Worm (Caenorhabditis elegans) whole organism, L4 larva: ENCODE data around the gene K02G10.15.

ENCODE experiments used
- ceh-82 ChIP-seq: sonication (generic microtip); optimal IDR thresholded peaks from 2 replicates; lab custom pipeline; 2017; ENCODE audit warnings: missing biosample characterization, missing genetic modification characterization
- nhr-111 ChIP-seq: fragments of 200-800 bp; sonication (Bioruptor generic); optimal IDR thresholded peaks from 2 replicates; lab custom pipeline; 2018; ENCODE audit warnings: mild to moderate bottlenecking, missing genetic modification characterization, missing compliant biosample characterization
- nhr-77 ChIP-seq: fragments of 150-350 bp; optimal IDR thresholded peaks from 2 replicates; lab custom pipeline; 2014; ENCODE audit warnings: missing biosample characterization, missing genetic modification characterization

DNA sequence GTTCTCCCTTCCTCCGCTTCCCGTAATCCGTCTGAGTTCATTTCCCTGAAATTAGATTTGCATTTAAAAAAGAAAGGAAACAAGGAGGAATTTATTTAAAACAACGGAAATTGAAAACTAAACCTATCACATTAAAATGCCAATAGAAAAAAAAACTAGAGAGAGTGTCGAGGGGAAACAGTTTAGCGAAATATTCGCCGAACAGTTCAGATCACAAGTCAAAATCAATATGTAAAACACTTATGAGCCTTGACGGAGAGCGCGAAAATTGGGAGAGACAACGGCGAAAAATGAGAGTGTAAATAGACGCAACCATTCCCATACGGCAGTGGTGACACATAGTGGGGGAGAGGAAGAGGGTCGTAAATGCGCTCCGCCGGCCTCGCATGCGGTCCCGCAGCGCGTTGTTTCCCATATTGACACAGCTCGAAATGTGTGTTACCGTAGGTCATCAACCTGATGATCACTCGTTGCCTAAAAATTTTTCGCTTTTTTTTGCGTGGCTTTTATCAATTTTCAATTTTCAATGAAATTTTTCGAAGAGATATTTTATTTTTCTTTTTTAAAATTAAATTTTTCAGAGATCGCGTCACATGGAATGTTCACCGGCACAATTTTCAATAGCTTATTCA is 29.3 kb upstream of the K02G10.15 start, which contains the start of the genes dnj-14 and glit-1:
- no peak for TF ChIP-seq nhr-111 (GFP tag; lab: Kevin White, UChicago)
- TF ChIP-seq nhr-77 (tag; lab: Kevin White, UChicago): peak; percentile 95
- no peak for TF ChIP-seq ceh-82 (tag; lab: Kevin White, UChicago)
